Fruit fly (Drosophila melanogaster) whole organism, embryonic: Measurements from ENCODE around the gene barr.

Experiments
- Blimp-1 ChIP-seq: fragments of 200-800 bp; sonication (Bioruptor generic); optimal IDR thresholded peaks from 3 replicates; lab custom pipeline; 2018; ENCODE audit warnings: missing biosample characterization, missing genetic modification characterization, mild to moderate bottlenecking, moderate library complexity, missing genetic modification reagents
- CG11085 ChIP-seq: fragments of 200-800 bp; sonication (Bioruptor generic); IDR thresholded peaks from 2 replicates; pipeline ENCODE4 v1.3.6; 2022; ENCODE audit warnings: missing biosample characterization, missing genetic modification characterization
- CG12104 ChIP-seq: fragments of 200-800 bp; sonication (Bioruptor generic); optimal IDR thresholded peaks from 3 replicates; lab custom pipeline; 2016; ENCODE audit warnings: missing biosample characterization, missing genetic modification characterization
- CG13624 ChIP-seq: fragments of 200-800 bp; sonication (Bioruptor generic); optimal IDR thresholded peaks from 2 replicates; lab custom pipeline; 2016; ENCODE audit warnings: missing biosample characterization, missing genetic modification characterization
- CG13894 ChIP-seq: fragments of 200-800 bp; sonication (Bioruptor generic); optimal IDR thresholded peaks from 3 replicates; lab custom pipeline; 2018; ENCODE audit warnings: missing biosample characterization, mild to moderate bottlenecking, missing genetic modification characterization, moderate library complexity
- CG15514 ChIP-seq: fragments of 200-800 bp; sonication (Bioruptor generic); optimal IDR thresholded peaks from 3 replicates; lab custom pipeline; 2017; ENCODE audit warnings: missing biosample characterization, missing genetic modification characterization, mild to moderate bottlenecking, moderate library complexity, missing genetic modification reagents
- CG17802 ChIP-seq: fragments of 200-800 bp; sonication (Bioruptor generic); optimal IDR thresholded peaks from 2 replicates; lab custom pipeline; 2018; ENCODE audit warnings: missing biosample characterization, mild to moderate bottlenecking, missing genetic modification characterization, moderate library complexity
- CG18262 ChIP-seq: fragments of 200-800 bp; optimal IDR thresholded peaks from 3 replicates; lab custom pipeline; 2019; ENCODE audit warnings: missing biosample characterization, mild to moderate bottlenecking, missing genetic modification characterization, moderate library complexity
- CG2889 ChIP-seq: fragments of 200-800 bp; sonication (Bioruptor generic); IDR thresholded peaks from 3 replicates; pipeline ENCODE4 v1.3.6; 2022; ENCODE audit warnings: missing biosample characterization, missing genetic modification characterization
- CG3065 ChIP-seq: fragments of 200-800 bp; sonication (Bioruptor generic); optimal IDR thresholded peaks from 2 replicates; lab custom pipeline; 2016; ENCODE audit warnings: missing biosample characterization, missing genetic modification characterization
- CG33557 ChIP-seq: fragments of 200-800 bp; sonication (Bioruptor generic); optimal IDR thresholded peaks from 2 replicates; lab custom pipeline; 2019; ENCODE audit warnings: missing biosample characterization, mild to moderate bottlenecking, missing genetic modification characterization, moderate library complexity
- CG3726 ChIP-seq: fragments of 200-800 bp; sonication (Bioruptor generic); IDR thresholded peaks from 3 replicates; pipeline ENCODE4, ENCODE4 v1.3.6; 2022; ENCODE audit warnings: missing biosample characterization, missing genetic modification characterization
- CG5180 ChIP-seq: fragments of 200-800 bp; sonication (Bioruptor generic); optimal IDR thresholded peaks from 3 replicates; lab custom pipeline; 2017; ENCODE audit warnings: missing biosample characterization, missing genetic modification characterization, mild to moderate bottlenecking, moderate library complexity, missing genetic modification reagents
- CG6689 ChIP-seq: fragments of 200-800 bp; sonication (Bioruptor generic); IDR thresholded peaks from 2 replicates; pipeline ENCODE4 v1.3.6; 2022; ENCODE audit warnings: missing biosample characterization, missing genetic modification characterization
- CG6813 ChIP-seq: fragments of 200-800 bp; sonication (Bioruptor generic); optimal IDR thresholded peaks from 2 replicates; lab custom pipeline; 2017; ENCODE audit warnings: missing biosample characterization, missing genetic modification characterization, mild to moderate bottlenecking, moderate library complexity, missing genetic modification reagents
- CG7786 ChIP-seq: fragments of 200-800 bp; sonication (Bioruptor generic); optimal IDR thresholded peaks from 2 replicates; lab custom pipeline; 2016; ENCODE audit warnings: missing biosample characterization, missing genetic modification characterization
- CG7928 ChIP-seq: fragments of 200-800 bp; sonication (Bioruptor generic); optimal IDR thresholded peaks from 2 replicates; lab custom pipeline; 2017; ENCODE audit warnings: missing biosample characterization, mild to moderate bottlenecking, missing genetic modification characterization
- Deaf1 ChIP-seq: fragments of 200-800 bp; optimal IDR thresholded peaks from 3 replicates; lab custom pipeline; 2019; ENCODE audit warnings: missing biosample characterization, mild to moderate bottlenecking, missing genetic modification characterization, moderate library complexity
- Dfd ChIP-seq, 2 experiments: fragments of >200 bp; optimal IDR thresholded peaks; 2 replicates each; lab custom pipeline; 2017; ENCODE audit warnings: missing biosample characterization in 2 of 2, missing genetic modification characterization in 2 of 2
- Fer2 ChIP-seq: fragments of 200-800 bp; sonication (Bioruptor generic); optimal IDR thresholded peaks from 2 replicates; lab custom pipeline; 2018; ENCODE audit warnings: missing biosample characterization, mild to moderate bottlenecking, missing genetic modification characterization, moderate library complexity
- GATAe ChIP-seq: fragments of 200-800 bp; sonication (Bioruptor generic); conservative IDR thresholded peaks from 2 replicates; pipeline ENCODE4 v1.3.6; 2022; ENCODE audit warnings: missing biosample characterization, missing genetic modification characterization
- Gsc ChIP-seq: fragments of 200-800 bp; sonication (Bioruptor generic); IDR thresholded peaks from 2 replicates; pipeline ENCODE4 v1.3.6; 2022; ENCODE audit warnings: missing biosample characterization, missing genetic modification characterization
- Gug ChIP-seq: fragments of 200-800 bp; sonication (Bioruptor generic); IDR thresholded peaks from 4 replicates; pipeline ENCODE4 v1.3.6; 2022; ENCODE audit warnings: missing biosample characterization, missing genetic modification characterization
- H15 ChIP-seq: fragments of 200-800 bp; sonication (Bioruptor generic); IDR thresholded peaks from 3 replicates; pipeline ENCODE4 v1.3.6; 2022; ENCODE audit warnings: missing biosample characterization, missing genetic modification characterization
- HLH3B ChIP-seq: fragments of 200-800 bp; sonication (Bioruptor generic); IDR thresholded peaks from 2 replicates; pipeline ENCODE4 v1.3.6; 2022; ENCODE audit warnings: missing biosample characterization, missing genetic modification characterization
- NC2α ChIP-seq: fragments of 200-800 bp; sonication (Bioruptor generic); optimal IDR thresholded peaks from 2 replicates; lab custom pipeline; 2016; ENCODE audit warnings: missing biosample characterization, missing genetic modification characterization
- Nf-YB ChIP-seq: fragments of 200-800 bp; sonication (Bioruptor generic); optimal IDR thresholded peaks from 3 replicates; lab custom pipeline; 2019; ENCODE audit warnings: missing biosample characterization, mild to moderate bottlenecking, missing genetic modification characterization, moderate library complexity
- Usf ChIP-seq: fragments of 200-800 bp; sonication (Bioruptor generic); optimal IDR thresholded peaks from 2 replicates; lab custom pipeline; 2017; ENCODE audit warnings: missing genotype, missing biosample characterization, missing genetic modification characterization
- Vsx1 ChIP-seq: fragments of 200-800 bp; sonication (Bioruptor generic); optimal IDR thresholded peaks from 2 replicates; lab custom pipeline; 2017; ENCODE audit warnings: missing biosample characterization, mild to moderate bottlenecking, missing genetic modification characterization, missing genetic modification reagents
- YL-1 ChIP-seq: fragments of 200-800 bp; sonication (Bioruptor generic); optimal IDR thresholded peaks from 3 replicates; lab custom pipeline; 2017; ENCODE audit warnings: missing biosample characterization, mild to moderate bottlenecking, missing genetic modification characterization
- al ChIP-seq: fragments of 200-800 bp; sonication (Bioruptor generic); IDR thresholded peaks from 2 replicates; pipeline ENCODE4 v1.3.6; 2022; ENCODE audit warnings: missing biosample characterization, missing genetic modification characterization
- aop ChIP-seq: fragments of 200-800 bp; sonication (Bioruptor generic); IDR thresholded peaks from 2 replicates; pipeline ENCODE4 v1.3.6; 2022; ENCODE audit warnings: missing biosample characterization, missing genetic modification characterization
- cato ChIP-seq: fragments of 200-800 bp; sonication (Bioruptor generic); optimal IDR thresholded peaks from 2 replicates; lab custom pipeline; 2016; ENCODE audit warnings: missing biosample characterization, missing genetic modification characterization, borderline replicate concordance
- chm ChIP-seq: fragments of 200-800 bp; sonication (Bioruptor generic); IDR thresholded peaks from 2 replicates; pipeline ENCODE4 v1.3.6; 2022; ENCODE audit warnings: missing biosample characterization, missing genetic modification characterization
- chn ChIP-seq: fragments of 200-800 bp; sonication (Bioruptor generic); optimal IDR thresholded peaks from 2 replicates; lab custom pipeline; 2016; ENCODE audit warnings: missing biosample characterization, missing genetic modification characterization
- croc ChIP-seq: fragments of 200-800 bp; sonication (Bioruptor generic); conservative IDR thresholded peaks from 3 replicates; pipeline ENCODE4 v1.3.6; 2022; ENCODE audit warnings: missing biosample characterization, missing genetic modification characterization
- crp ChIP-seq, 2 experiments: fragments of 200-800 bp; sonication (Bioruptor generic); optimal IDR thresholded peaks; 2 replicates in 1 of 2; 3 replicates in 1 of 2; lab custom pipeline; 2017; ENCODE audit warnings: missing biosample characterization in 2 of 2, missing genetic modification characterization in 2 of 2, mild to moderate bottlenecking in 1 of 2, moderate library complexity in 1 of 2
- da ChIP-seq: fragments of 200-800 bp; sonication (Bioruptor generic); optimal IDR thresholded peaks from 2 replicates; lab custom pipeline; 2016; ENCODE audit warnings: missing biosample characterization, missing genetic modification characterization
- danr ChIP-seq: fragments of 200-800 bp; sonication (Bioruptor generic); IDR thresholded peaks from 2 replicates; pipeline ENCODE4 v1.3.6; 2022; ENCODE audit warnings: missing biosample characterization, missing genetic modification characterization
- gt ChIP-seq: fragments of 200-800 bp; sonication (Bioruptor generic); IDR thresholded peaks from 2 replicates; pipeline ENCODE4 v1.3.6; 2022; ENCODE audit warnings: missing biosample characterization, missing genetic modification characterization
- lab ChIP-seq: fragments of 200-800 bp; sonication (Bioruptor generic); optimal IDR thresholded peaks from 3 replicates; lab custom pipeline; 2017; ENCODE audit warnings: missing biosample characterization, missing genetic modification characterization, mild to moderate bottlenecking, moderate library complexity, missing genetic modification reagents
- mam ChIP-seq: fragments of 200-800 bp; sonication (Bioruptor generic); optimal IDR thresholded peaks from 3 replicates; lab custom pipeline; 2016; ENCODE audit warnings: missing biosample characterization, missing genetic modification characterization
- nerfin-1 ChIP-seq: fragments of 200-800 bp; sonication (Bioruptor generic); optimal IDR thresholded peaks from 3 replicates; lab custom pipeline; 2019; ENCODE audit warnings: missing biosample characterization, mild to moderate bottlenecking, missing genetic modification characterization, moderate library complexity
- rib ChIP-seq: fragments of 200-800 bp; sonication (Bioruptor generic); IDR thresholded peaks from 2 replicates; pipeline ENCODE4 v1.3.6; 2022; ENCODE audit warnings: missing biosample characterization, missing genetic modification characterization
- ro ChIP-seq: fragments of 200-800 bp; sonication (Bioruptor generic); IDR thresholded peaks from 2 replicates; pipeline ENCODE4 v1.3.6; 2022; ENCODE audit warnings: missing biosample characterization, missing genetic modification characterization
- schlank ChIP-seq: fragments of 200-800 bp; sonication (Bioruptor generic); optimal IDR thresholded peaks from 2 replicates; lab custom pipeline; 2018; ENCODE audit warnings: missing biosample characterization, mild to moderate bottlenecking, missing genetic modification characterization
- sisA ChIP-seq: fragments of 200-800 bp; sonication (Bioruptor generic); IDR thresholded peaks from 2 replicates; pipeline ENCODE4 v1.3.6; 2022; ENCODE audit warnings: missing biosample characterization, missing genetic modification characterization
- ssp ChIP-seq: fragments of 200-800 bp; sonication (Bioruptor generic); IDR thresholded peaks from 2 replicates; pipeline ENCODE4 v1.3.6; 2022; ENCODE audit warnings: missing biosample characterization, missing genetic modification characterization
- stc ChIP-seq: fragments of 200-800 bp; sonication (Bioruptor generic); IDR thresholded peaks from 2 replicates; pipeline ENCODE4 v1.3.6; 2022; ENCODE audit warnings: missing biosample characterization, missing genetic modification characterization
- trem ChIP-seq: fragments of 200-800 bp; optimal IDR thresholded peaks from 3 replicates; lab custom pipeline; 2019; ENCODE audit warnings: missing biosample characterization, mild to moderate bottlenecking, missing genetic modification characterization, moderate library complexity

barr gene

DNA sequence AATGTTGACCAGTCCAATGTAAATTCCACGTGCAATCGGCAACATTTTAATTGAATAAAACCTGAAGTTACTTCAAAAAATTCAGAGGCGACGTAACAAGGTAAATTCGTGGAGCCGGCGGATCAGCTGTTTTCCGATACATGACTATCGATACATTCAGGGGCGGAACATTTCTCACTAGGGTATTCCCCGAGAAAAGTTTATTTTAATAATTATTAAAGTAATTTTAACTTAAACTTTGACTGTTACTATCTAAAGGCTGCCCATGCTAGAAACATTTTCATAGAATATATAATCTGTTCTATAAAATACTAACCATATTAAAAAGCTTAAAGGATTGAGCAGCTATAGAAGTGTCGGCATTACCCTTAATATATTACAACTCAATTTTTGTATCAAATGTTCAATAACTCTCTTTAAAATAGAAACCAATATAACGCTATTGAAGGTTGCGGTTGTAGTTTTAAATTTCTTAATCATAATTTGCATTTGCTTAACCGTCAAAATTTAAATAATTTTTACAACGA is 36.0 kb upstream of the barr start, which contains the start of the genes mRpS18B and Kua (continued):
- TF ChIP-seq chm (GFP tag; lab: Robert Waterston, UW): 0 out of 2 replicates have a peak, but pooled peaks have one; percentile 36
- no peak for TF ChIP-seq CG5180 (GFP tag; lab: Kevin White, UChicago)
- peak; percentile 44 for TF ChIP-seq CG13894 (tag; lab: Kevin White, UChicago)
- TF ChIP-seq CG6813: peak; percentile 25
- peak; percentile 26 for TF ChIP-seq mam
- TF ChIP-seq cato (GFP tag; lab: Kevin White, UChicago): no peak
- no peak for TF ChIP-seq CG33557 (GFP tag; lab: Kevin White, UChicago)
- peak; percentile 9 for TF ChIP-seq CG17802 (tag; lab: Kevin White, UChicago)
- TF ChIP-seq CG12104 (GFP tag; lab: Kevin White, UChicago): peak; percentile 51
- no peak for TF ChIP-seq aop (GFP tag; lab: Robert Waterston, UW)
- peak; percentile 3 for TF ChIP-seq Nf-YB (GFP tag; lab: Kevin White, UChicago)
- TF ChIP-seq danr (GFP tag; lab: Robert Waterston, UW): no peak
- peak; percentile 54 for TF ChIP-seq trem
- 0 out of 2 replicates have a peak, but pooled peaks have one; percentile 28 for TF ChIP-seq CG11085 (GFP tag; lab: Robert Waterston, UW)
- TF ChIP-seq Blimp-1: peak; percentile 54
- TF ChIP-seq ro (GFP tag; lab: Robert Waterston, UW): no peak
- TF ChIP-seq GATAe (GFP tag; lab: Robert Waterston, UW): no peak
- no peak for TF ChIP-seq YL-1 (GFP tag; lab: Kevin White, UChicago)
- TF ChIP-seq CG18262: peak; percentile 60
- TF ChIP-seq Vsx1 (GFP tag; lab: Kevin White, UChicago): no peak
- no peak for TF ChIP-seq CG3726 (GFP tag; lab: Robert Waterston, UW)
- TF ChIP-seq Gug (GFP tag; lab: Robert Waterston, UW): no peak; the same call in 3 of the 4 replicates
- TF ChIP-seq Dfd (GFP tag; optimal IDR thresholded peaks at IDR 0.05; lab: Kevin White, UChicago): no peak
- no peak for TF ChIP-seq Usf (GFP tag; lab: Kevin White, UChicago)
- TF ChIP-seq ssp (GFP tag; lab: Robert Waterston, UW): peak; percentile 60
- TF ChIP-seq CG13624 (GFP tag; lab: Kevin White, UChicago): peak; percentile 26
- no peak for TF ChIP-seq Gsc (GFP tag; lab: Robert Waterston, UW)
- TF ChIP-seq Fer2: peak; percentile 51
- TF ChIP-seq CG7786: no peak
- TF ChIP-seq CG2889 (GFP tag; lab: Robert Waterston, UW): 0 out of 3 replicates have a peak, but pooled peaks have one; percentile 22
- TF ChIP-seq Deaf1 (tag; lab: Kevin White, UChicago): no peak
- peak; percentile 63 for TF ChIP-seq CG15514
- no peak for TF ChIP-seq CG3065 (GFP tag; lab: Kevin White, UChicago)
- TF ChIP-seq gt: no peak
- peak; percentile 17; the same call in 1 of the 2 replicates for TF ChIP-seq rib (GFP tag; lab: Robert Waterston, UW)
- peak; percentile 57 for TF ChIP-seq lab (GFP tag; lab: Kevin White, UChicago)
- TF ChIP-seq sisA: peak; percentile 64; the same call in 1 of the 2 replicates
- peak; percentile 64 to 94 for TF ChIP-seq crp (GFP tag; optimal IDR thresholded peaks at IDR 0.05; lab: Kevin White, UChicago)
- TF ChIP-seq CG7928: peak; percentile 48
- no peak for TF ChIP-seq croc
- TF ChIP-seq CG6689 (GFP tag; lab: Robert Waterston, UW): peak; percentile 62
- peak; percentile 26 for TF ChIP-seq nerfin-1 (tag; lab: Kevin White, UChicago)
- TF ChIP-seq da (GFP tag; lab: Kevin White, UChicago): no peak
- no peak for TF ChIP-seq schlank (tag; lab: Kevin White, UChicago)
- TF ChIP-seq H15 (GFP tag; lab: Robert Waterston, UW): peak; percentile 52; the same call in 1 of the 3 replicates
- no peak for TF ChIP-seq NC2α (GFP tag; lab: Kevin White, UChicago)
- peak; percentile 46; the same call in 1 of the 2 replicates for TF ChIP-seq HLH3B (GFP tag; lab: Robert Waterston, UW)
- no peak for TF ChIP-seq chn
- TF ChIP-seq al (GFP tag; lab: Robert Waterston, UW): peak; percentile 42; the same call in 1 of the 2 replicates
- peak; percentile 23; the same call in 1 of the 2 replicates for TF ChIP-seq stc (GFP tag; lab: Robert Waterston, UW)
